Worm (Caenorhabditis elegans) whole organism, midembryonic: Measurements from ENCODE around the gene srz-60.

Experiments used
- T22C8.4 ChIP-seq: fragments of 200-800 bp; sonication (Bioruptor generic); IDR thresholded peaks from 2 replicates; pipeline ENCODE4 v1.3.6; 2022; ENCODE audit warnings: missing genetic modification characterization, missing compliant biosample characterization
- klf-2 ChIP-seq: fragments of 200-800 bp; sonication (Bioruptor generic); conservative IDR thresholded peaks from 2 replicates; pipeline ENCODE4 v1.3.6; 2022; ENCODE audit warnings: missing genetic modification reagents, missing genetic modification characterization, missing compliant biosample characterization
- ref-1 ChIP-seq: fragments of 200-800 bp; sonication (Bioruptor generic); conservative IDR thresholded peaks from 2 replicates; pipeline ENCODE4 v1.3.6; 2022; ENCODE audit warnings: missing genetic modification reagents, missing genetic modification characterization, missing compliant biosample characterization
- ztf-29 ChIP-seq: fragments of 200-800 bp; sonication (Bioruptor generic); IDR thresholded peaks from 2 replicates; pipeline ENCODE4 v1.3.6; 2022; ENCODE audit warnings: missing genetic modification reagents, missing genetic modification characterization, missing compliant biosample characterization

- TF ChIP-seq T22C8.4 (GFP tag; lab: Robert Waterston, UW) (no peak), ref-1 (GFP tag; lab: Robert Waterston, UW) (no peak), klf-2 (no peak), ztf-29 (no peak)
Observed at ce11 chrIV:3384593-3384992, 44.1 kb upstream of the srz-60 start.
